Worm (Caenorhabditis elegans): ENCODE measurements around the gene ucr-2.3.

DNA sequence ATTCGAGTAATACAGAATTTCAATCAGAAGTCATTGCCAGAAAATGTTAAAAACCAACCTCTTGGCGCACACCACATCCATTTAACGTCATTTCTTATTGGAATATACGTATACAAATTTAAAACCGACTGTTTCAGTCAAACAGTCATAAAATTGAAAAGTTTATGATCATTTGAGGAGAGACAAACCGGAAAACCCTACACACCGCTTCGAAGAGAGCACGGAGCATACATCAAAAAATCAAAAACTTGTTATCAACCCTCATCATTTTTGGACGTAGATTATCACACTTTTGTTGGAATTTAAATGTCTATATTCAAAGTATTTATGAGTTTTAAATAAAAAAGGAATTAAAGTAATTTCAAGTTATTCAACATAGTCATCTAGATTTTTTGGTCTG, 11.4 kb downstream of the ucr-2.3 start, which contains the start of gene T24C4.10:
- TF ChIP-seq mab-5 (tag; optimal IDR thresholded peaks at IDR 0.05): no peak
- no peak for TF ChIP-seq bed-3 (GFP tag; optimal IDR thresholded peaks at IDR 0.05)

Measured in whole organism, mixed stage, embryonic.